Worm (Caenorhabditis elegans) whole organism, mixed stage, embryonic: ENCODE measurements around the gene F40F9.10.

Source experiments
- mab-5 ChIP-seq: fragments of 150-350 bp; optimal IDR thresholded peaks from 2 replicates; lab custom pipeline; 2014; ENCODE audit warnings: missing biosample characterization, missing genetic modification characterization
- nhr-237 ChIP-seq: fragments of 150-350 bp; optimal IDR thresholded peaks from 2 replicates; lab custom pipeline; 2014; ENCODE audit warnings: missing biosample characterization, missing genetic modification characterization
- unc-39 ChIP-seq: fragments of 150-350 bp; optimal IDR thresholded peaks from 2 replicates; lab custom pipeline; 2014; ENCODE audit warnings: missing biosample characterization, missing genetic modification characterization
- zip-8 ChIP-seq: fragments of 150-350 bp; optimal IDR thresholded peaks from 2 replicates; lab custom pipeline; 2014; ENCODE audit warnings: missing biosample characterization, missing genetic modification characterization

ce11 chrV:9701861-9702260 lies 11.6 kb downstream of the F40F9.10 start:
- no peak for TF ChIP-seq nhr-237 (tag; lab: Kevin White, UChicago)
- TF ChIP-seq zip-8 (tag; lab: Kevin White, UChicago): no peak
- TF ChIP-seq unc-39 (tag; lab: Kevin White, UChicago): no peak
- no peak for TF ChIP-seq mab-5 (tag; lab: Kevin White, UChicago)
